Worm (Caenorhabditis elegans): ENCODE data around the gene ndua-5.
A peak's percentile ranks its signal among the peaks of the same experiment; 100 is the strongest.

The ndua-5 gene

ce11 chrIV:9477135-9477928, 47.4 kb downstream of the ndua-5 start, which contains the start of gene wrt-3 (continued):
- peak; percentile 88 for TF ChIP-seq F57A8.1 (GFP tag; optimal IDR thresholded peaks at IDR 0.05)
- TF ChIP-seq lin-35 (GFP tag; optimal IDR thresholded peaks at IDR 0.05): peak in 1 of 3 experiments; percentile 7
- peak; percentile 95 for TF ChIP-seq cebp-2 (GFP tag; IDR thresholded peaks at IDR 0.05)
- TF ChIP-seq ceh-40 (GFP tag; IDR thresholded peaks at IDR 0.05): peak; percentile 90
- TF ChIP-seq Y56A3A.18 (GFP tag; IDR thresholded peaks at IDR 0.05): no peak; the same call in 1 of the 2 replicates
- no peak for TF ChIP-seq C06A6.2 (GFP tag; conservative IDR thresholded peaks at IDR 0.05)
- TF ChIP-seq ceh-91 (GFP tag; IDR thresholded peaks at IDR 0.05): no peak
- TF ChIP-seq efl-1 (GFP tag; optimal IDR thresholded peaks at IDR 0.05): no peak
- peak; percentile 55; the same call in 1 of the 2 replicates for TF ChIP-seq hsf-1 (GFP tag; IDR thresholded peaks at IDR 0.05)

Measured in whole organism, young adult.